Worm (Caenorhabditis elegans): ENCODE data around the gene set-6.

set-6 gene

ce11 chrX:11937343-11937935, 37.0 kb downstream of the set-6 start (continued):
- TF ChIP-seq nhr-76 (tag; optimal IDR thresholded peaks at IDR 0.05) (peak; percentile 88), fos-1 (tag; optimal IDR thresholded peaks at IDR 0.05) (peak; percentile 94), ZK546.5 (tag; optimal IDR thresholded peaks at IDR 0.05) (peak; percentile 70), nhr-28 (tag; optimal IDR thresholded peaks at IDR 0.05) (peak; percentile 93), egl-27 (tag; optimal IDR thresholded peaks at IDR 0.05) (peak; percentile 95), mdl-1 (tag; optimal IDR thresholded peaks at IDR 0.05) (peak; percentile 53), egl-5 (tag; optimal IDR thresholded peaks at IDR 0.05) (peak; percentile 95), fkh-2 (tag; optimal IDR thresholded peaks at IDR 0.05) (peak; percentile 92), unc-39 (tag; optimal IDR thresholded peaks at IDR 0.05) (peak; percentile 76), daf-12 (tag; optimal IDR thresholded peaks at IDR 0.05) (peak; percentile 81), ceh-9 (tag; optimal IDR thresholded peaks at IDR 0.05) (no peak), nhr-77 (tag; optimal IDR thresholded peaks at IDR 0.05) (peak; percentile 98), nhr-43 (tag; optimal IDR thresholded peaks at IDR 0.05; ENCODE audit: poor library complexity, severe bottlenecking) (peak; percentile 99), nhr-67 (tag; optimal IDR thresholded peaks at IDR 0.05) (peak; percentile 59), nhr-12 (tag; optimal IDR thresholded peaks at IDR 0.05) (peak; percentile 30), zag-1 (tag; optimal IDR thresholded peaks at IDR 0.05) (peak; percentile 90), nfya-1 (tag; optimal IDR thresholded peaks at IDR 0.05; ENCODE audit: insufficient read depth) (no peak), nhr-237 (tag; optimal IDR thresholded peaks at IDR 0.05) (peak; percentile 78), elt-2 (tag; optimal IDR thresholded peaks at IDR 0.05) (peak; percentile 86)

ce11 chrX:11934933-11935332, 39.5 kb downstream of the set-6 start:
- TF ChIP-seq nhr-237 (tag; optimal IDR thresholded peaks at IDR 0.05), result no peak
- no peak for TF ChIP-seq nhr-76 (tag; optimal IDR thresholded peaks at IDR 0.05)
- no peak for TF ChIP-seq eor-1 (tag; optimal IDR thresholded peaks at IDR 0.05)
- no peak for TF ChIP-seq fkh-10 (GFP tag; optimal IDR thresholded peaks at IDR 0.05)
- TF ChIP-seq pha-4 (tag; optimal IDR thresholded peaks at IDR 0.05), result peak; percentile 56
- TF ChIP-seq elt-2 (tag; optimal IDR thresholded peaks at IDR 0.05), result peak; percentile 37
- no peak for TF ChIP-seq mml-1 (tag; optimal IDR thresholded peaks at IDR 0.05)
- no peak for TF ChIP-seq nhr-28 (tag; optimal IDR thresholded peaks at IDR 0.05)
- peak; percentile 68 for TF ChIP-seq tbx-2 (tag; optimal IDR thresholded peaks at IDR 0.05)
- no peak for TF ChIP-seq ztf-4 (tag; optimal IDR thresholded peaks at IDR 0.05)
- TF ChIP-seq ZK546.5 (tag; optimal IDR thresholded peaks at IDR 0.05), result no peak
- TF ChIP-seq nhr-67 (tag; optimal IDR thresholded peaks at IDR 0.05), result no peak
- TF ChIP-seq ama-1 (optimal IDR thresholded peaks at IDR 0.05), result no peak
- TF ChIP-seq jun-1 (tag; optimal IDR thresholded peaks at IDR 0.05), result peak; percentile 15
- no peak for TF ChIP-seq R02D3.7 (tag; optimal IDR thresholded peaks at IDR 0.05)
- no peak for TF ChIP-seq elt-3 (tag; optimal IDR thresholded peaks at IDR 0.05)
- no peak for TF ChIP-seq nfya-1 (tag; optimal IDR thresholded peaks at IDR 0.05; ENCODE audit: insufficient read depth)
- peak; percentile 38 for TF ChIP-seq ceh-28 (tag; optimal IDR thresholded peaks at IDR 0.05)
- TF ChIP-seq sea-2 (GFP tag; optimal IDR thresholded peaks at IDR 0.05), result no peak
- TF ChIP-seq nhr-43 (tag; optimal IDR thresholded peaks at IDR 0.05; ENCODE audit: poor library complexity, severe bottlenecking), result peak; percentile 58
- no peak for TF ChIP-seq egl-27 (tag; optimal IDR thresholded peaks at IDR 0.05)
- TF ChIP-seq egl-5 (tag; optimal IDR thresholded peaks at IDR 0.05), result no peak
- TF ChIP-seq elt-1 (tag; optimal IDR thresholded peaks at IDR 0.05), result no peak
- no peak for TF ChIP-seq ceh-9 (tag; optimal IDR thresholded peaks at IDR 0.05)
- peak; percentile 20 for TF ChIP-seq skn-1 (tag; optimal IDR thresholded peaks at IDR 0.05)
- TF ChIP-seq lin-39 (tag; optimal IDR thresholded peaks at IDR 0.05), result peak; percentile 1
- TF ChIP-seq ceh-82 (tag; optimal IDR thresholded peaks at IDR 0.05), result no peak
- TF ChIP-seq nhr-11 (tag; optimal IDR thresholded peaks at IDR 0.05), result no peak
- peak; percentile 33 for TF ChIP-seq nhr-77 (tag; optimal IDR thresholded peaks at IDR 0.05)
- peak; percentile 6 for TF ChIP-seq snpc-4 (tag; optimal IDR thresholded peaks at IDR 0.05)
- TF ChIP-seq fkh-2 (tag; optimal IDR thresholded peaks at IDR 0.05), result no peak
- peak; percentile 91 for TF ChIP-seq hmg-11 (tag; optimal IDR thresholded peaks at IDR 0.05)
- TF ChIP-seq daf-12 (tag; optimal IDR thresholded peaks at IDR 0.05), result no peak

- TF ChIP-seq fkh-10 (GFP tag; optimal IDR thresholded peaks at IDR 0.05), result no peak
- no peak for TF ChIP-seq ztf-11 (tag; optimal IDR thresholded peaks at IDR 0.05)
- TF ChIP-seq nhr-11 (tag; optimal IDR thresholded peaks at IDR 0.05), result no peak
- no peak for TF ChIP-seq mml-1 (tag; optimal IDR thresholded peaks at IDR 0.05)
- no peak for TF ChIP-seq unc-39 (tag; optimal IDR thresholded peaks at IDR 0.05)
- no peak for TF ChIP-seq ceh-28 (tag; optimal IDR thresholded peaks at IDR 0.05)
- TF ChIP-seq fkh-2 (tag; optimal IDR thresholded peaks at IDR 0.05), result no peak
- TF ChIP-seq ztf-4 (tag; optimal IDR thresholded peaks at IDR 0.05), result no peak
- no peak for TF ChIP-seq ama-1 (optimal IDR thresholded peaks at IDR 0.05)
- no peak for TF ChIP-seq elt-1 (tag; optimal IDR thresholded peaks at IDR 0.05)
- no peak for TF ChIP-seq ZK546.5 (tag; optimal IDR thresholded peaks at IDR 0.05)
- TF ChIP-seq aly-2 (tag; optimal IDR thresholded peaks at IDR 0.05), result no peak
- TF ChIP-seq nhr-237 (tag; optimal IDR thresholded peaks at IDR 0.05), result no peak
- TF ChIP-seq unc-62 (GFP tag; optimal IDR thresholded peaks at IDR 0.05), result no peak
These were observed 40.9 kb downstream of the set-6 start for ce11 chrX:11933547-11933946.
